Fruit fly (Drosophila melanogaster): ENCODE data around the gene CG42502.

- TF ChIP-seq usp (GFP tag; optimal IDR thresholded peaks at IDR 0.05) (no peak), psq (optimal IDR thresholded peaks at IDR 0.05) (no peak)
Observed at dm6 chr2L:18765760-18766159, 45.3 kb downstream of the CG42502 start.

Data from whole organism.